Fruit fly (Drosophila melanogaster) whole organism, adult: Measurements from ENCODE around the gene CG15864.

Source experiments
- CG11617 ChIP-seq: fragments of 200-800 bp; sonication (Bioruptor generic); optimal IDR thresholded peaks from 2 replicates; lab custom pipeline; 2017; ENCODE audit warnings: mild to moderate bottlenecking, missing biosample characterization, missing genetic modification reagents, missing genetic modification characterization
- CG12768 ChIP-seq: fragments of 200-800 bp; sonication (Bioruptor generic); optimal IDR thresholded peaks from 2 replicates; lab custom pipeline; 2017; ENCODE audit warnings: missing biosample characterization, missing genetic modification characterization, mild to moderate bottlenecking, moderate library complexity, missing genetic modification reagents
- CG14711 ChIP-seq: fragments of 200-800 bp; sonication (Bioruptor generic); optimal IDR thresholded peaks from 2 replicates; lab custom pipeline; 2018; ENCODE audit warnings: missing biosample characterization, mild to moderate bottlenecking, missing genetic modification characterization, moderate library complexity
- CG1620 ChIP-seq: fragments of 200-800 bp; sonication (Bioruptor generic); optimal IDR thresholded peaks from 2 replicates; lab custom pipeline; 2016; ENCODE audit warnings: missing biosample characterization, missing genetic modification characterization
- CG33017 ChIP-seq: fragments of 200-800 bp; sonication (Bioruptor generic); optimal IDR thresholded peaks from 2 replicates; lab custom pipeline; 2018; ENCODE audit warnings: missing biosample characterization, mild to moderate bottlenecking, missing genetic modification characterization, moderate library complexity
- CG5204 ChIP-seq: fragments of 200-800 bp; sonication (Bioruptor generic); optimal IDR thresholded peaks from 2 replicates; lab custom pipeline; 2016; ENCODE audit warnings: missing biosample characterization, missing genetic modification characterization
- CG7045 ChIP-seq: fragments of 200-800 bp; sonication (Bioruptor generic); optimal IDR thresholded peaks from 2 replicates; lab custom pipeline; 2017; ENCODE audit warnings: missing biosample characterization, mild to moderate bottlenecking, missing genetic modification characterization
- CG7101 ChIP-seq: fragments of 200-800 bp; sonication (Bioruptor generic); optimal IDR thresholded peaks from 2 replicates; lab custom pipeline; 2018; ENCODE audit warnings: missing biosample characterization, mild to moderate bottlenecking, missing genetic modification characterization, moderate library complexity
- Clk ChIP-seq: fragments of 200-800 bp; sonication (Bioruptor generic); optimal IDR thresholded peaks from 2 replicates; lab custom pipeline; 2017; ENCODE audit warnings: missing biosample characterization, missing genetic modification characterization
- Crg-1 ChIP-seq: fragments of 200-800 bp; sonication (Bioruptor generic); optimal IDR thresholded peaks from 2 replicates; lab custom pipeline; 2016; ENCODE audit warnings: missing biosample characterization, missing genetic modification characterization
- Hr96 ChIP-seq: fragments of 200-800 bp; sonication (Bioruptor generic); optimal IDR thresholded peaks from 2 replicates; lab custom pipeline; 2016; ENCODE audit warnings: missing biosample characterization, missing genetic modification characterization
- Mnt ChIP-seq: fragments of 200-800 bp; sonication (Bioruptor generic); optimal IDR thresholded peaks from 2 replicates; lab custom pipeline; 2016; ENCODE audit warnings: missing biosample characterization, mild to moderate bottlenecking, missing genetic modification characterization
- bab1 ChIP-seq: fragments of 200-800 bp; sonication (Bioruptor generic); optimal IDR thresholded peaks from 3 replicates; lab custom pipeline; 2019; ENCODE audit warnings: missing biosample characterization, mild to moderate bottlenecking, missing genetic modification characterization, moderate library complexity
- cic ChIP-seq: fragments of 200-800 bp; sonication (Bioruptor generic); optimal IDR thresholded peaks from 2 replicates; lab custom pipeline; 2017; ENCODE audit warnings: missing biosample characterization, mild to moderate bottlenecking, missing genetic modification characterization, moderate library complexity
- cnc ChIP-seq, 2 experiments: fragments of >200 bp; optimal IDR thresholded peaks; 2 replicates each; lab custom pipeline; 2017
- kay ChIP-seq: fragments of 200-800 bp; sonication (Bioruptor generic); peaks from one replicate; lab custom pipeline; 2016; ENCODE audit warnings: missing biosample characterization, missing genetic modification characterization, borderline replicate concordance
- ovo ChIP-seq: fragments of 200-800 bp; sonication (Bioruptor generic); optimal IDR thresholded peaks from 2 replicates; lab custom pipeline; 2016; ENCODE audit warnings: missing biosample characterization, missing genetic modification characterization
- pad ChIP-seq: fragments of 200-800 bp; sonication (Bioruptor generic); optimal IDR thresholded peaks from 3 replicates; lab custom pipeline; 2017; ENCODE audit warnings: missing biosample characterization, missing genetic modification characterization, mild to moderate bottlenecking, moderate library complexity, missing genetic modification reagents
- tj ChIP-seq: fragments of 200-800 bp; sonication (Bioruptor generic); optimal IDR thresholded peaks from 3 replicates; lab custom pipeline; 2017; ENCODE audit warnings: missing biosample characterization, mild to moderate bottlenecking, missing genetic modification characterization, moderate library complexity
- toe ChIP-seq: fragments of 200-800 bp; sonication (Bioruptor generic); optimal IDR thresholded peaks from 2 replicates; lab custom pipeline; 2016; ENCODE audit warnings: missing biosample characterization, missing genetic modification characterization

The CG15864 gene

DNA sequence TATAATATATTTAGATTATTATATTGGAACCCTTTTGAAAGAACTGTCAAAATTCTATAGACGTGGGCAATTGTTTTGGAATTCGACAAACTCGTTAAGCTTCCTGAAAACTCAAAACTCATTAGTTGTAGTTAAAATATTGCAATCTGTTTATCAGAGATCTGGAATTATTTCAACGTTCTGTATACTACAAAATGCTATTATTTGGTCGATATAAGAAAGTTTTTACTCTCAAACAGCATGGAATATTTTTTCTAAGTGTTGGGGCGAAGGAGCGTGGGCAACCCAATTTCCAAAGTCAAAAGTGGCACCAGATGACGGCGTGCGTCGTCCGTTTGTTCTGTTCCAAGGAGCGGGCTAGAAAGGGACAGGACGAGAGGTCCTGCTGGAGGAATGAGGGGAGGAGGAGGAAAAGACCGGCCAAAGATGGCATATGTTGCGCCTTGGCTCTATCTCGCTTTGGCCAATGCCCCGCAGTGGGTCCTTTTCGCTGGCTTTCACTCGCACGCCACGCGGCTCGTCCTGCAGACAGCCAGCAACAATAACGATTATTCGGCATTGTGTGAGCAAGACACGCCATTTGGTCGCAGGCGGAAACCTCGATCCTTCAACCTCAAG lies 37.6 kb downstream of the CG15864 start:
- TF ChIP-seq tj (GFP tag; lab: Kevin White, UChicago) (no peak), kay (GFP tag; lab: Kevin White, UChicago) (no peak), bab1 (GFP tag; lab: Kevin White, UChicago) (no peak), cnc (optimal IDR thresholded peaks at IDR 0.05; lab: Kevin White, UChicago) (no peak), Hr96 (GFP tag; lab: Kevin White, UChicago) (no peak), CG7045 (no peak)

DNA sequence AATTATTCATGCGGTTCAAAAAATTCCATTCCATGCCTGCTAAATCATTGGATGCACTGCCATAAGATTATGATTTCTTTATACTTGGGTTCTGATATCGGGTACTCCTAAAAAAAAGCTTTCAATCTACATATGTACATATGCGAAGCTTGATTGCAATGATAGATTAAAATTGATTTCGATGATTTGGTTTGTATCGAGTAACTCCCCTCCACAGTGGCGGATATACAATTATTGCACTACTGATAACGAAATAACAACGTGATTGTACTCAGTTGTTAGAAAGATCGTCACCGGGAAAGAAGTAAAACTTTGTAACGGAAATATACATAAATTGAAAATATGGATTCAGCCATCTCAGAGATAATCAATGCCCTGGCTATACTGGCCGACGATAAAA lies 39.5 kb downstream of the CG15864 start, which contains the start of gene Nazo:
Gene Nazo (plus strand): TSS at position 180 of the 400 bp plus-strand sequence.
- TF ChIP-seq cic (GFP tag; lab: Kevin White, UChicago), result no peak
- no peak for TF ChIP-seq ovo (GFP tag; lab: Kevin White, UChicago)
- TF ChIP-seq Mnt (GFP tag; lab: Kevin White, UChicago), result no peak

DNA sequence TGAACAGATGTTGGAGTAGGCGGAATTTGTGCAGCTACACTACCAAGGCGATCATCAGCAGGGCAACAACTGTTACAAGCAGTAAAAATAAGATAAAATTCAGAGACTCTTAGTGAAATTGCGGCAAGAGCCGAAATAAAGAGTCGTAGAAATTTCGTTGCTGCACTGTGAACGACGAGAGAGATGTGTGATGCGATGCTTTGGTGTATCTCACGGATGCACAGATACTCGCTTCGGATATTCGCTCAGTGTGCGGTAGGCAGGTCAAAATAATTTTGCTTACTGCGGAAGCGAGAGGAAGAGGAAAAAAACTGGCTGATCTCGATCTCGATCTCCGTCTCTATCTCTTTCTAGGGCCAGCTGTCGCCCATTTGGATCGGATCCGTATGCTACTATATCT lies 40.6 kb downstream of the CG15864 start:
- TF ChIP-seq Clk (GFP tag; lab: Kevin White, UChicago) (no peak), Mnt (GFP tag; lab: Kevin White, UChicago) (no peak), cnc (optimal IDR thresholded peaks at IDR 0.05; lab: Kevin White, UChicago) (no peak), kay (GFP tag; lab: Kevin White, UChicago) (no peak), CG7045 (no peak), tj (GFP tag; lab: Kevin White, UChicago) (no peak), CG5204 (no peak), CG12768 (GFP tag; lab: Kevin White, UChicago) (no peak), CG33017 (tag; lab: Kevin White, UChicago) (no peak), cic (GFP tag; lab: Kevin White, UChicago) (no peak), CG14711 (no peak), toe (no peak), CG1620 (GFP tag; lab: Kevin White, UChicago) (no peak)

DNA sequence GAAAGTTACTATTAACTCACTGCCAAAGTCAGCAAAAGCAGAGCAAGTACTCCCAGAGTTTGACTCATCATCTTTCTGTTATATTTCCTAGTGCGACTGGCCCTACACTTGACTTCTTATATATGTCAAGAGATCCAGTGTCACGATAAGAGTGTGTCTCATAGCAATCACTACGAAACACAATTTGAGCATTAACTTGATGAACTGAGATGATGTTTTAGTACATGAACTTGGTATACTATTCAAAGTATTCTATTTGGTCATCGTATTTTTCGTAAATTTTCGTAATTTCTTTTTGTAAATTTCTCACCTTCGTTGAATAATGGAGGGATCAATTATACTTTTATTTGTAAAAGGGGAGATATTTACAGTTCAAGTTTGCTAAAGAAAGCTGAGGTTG lies 42.2 kb downstream of the CG15864 start, which contains the start of gene CG11672:
Gene CG11672 (minus strand): TSS at position 101 of the 400 bp plus-strand sequence.
- no peak for TF ChIP-seq CG33017 (tag; lab: Kevin White, UChicago)
- TF ChIP-seq Clk (GFP tag; lab: Kevin White, UChicago), result no peak
- TF ChIP-seq tj (GFP tag; lab: Kevin White, UChicago), result no peak
- no peak for TF ChIP-seq Crg-1 (GFP tag; lab: Kevin White, UChicago)
- TF ChIP-seq pad (GFP tag; lab: Kevin White, UChicago), result no peak
- TF ChIP-seq kay (GFP tag; lab: Kevin White, UChicago), result no peak

DNA sequence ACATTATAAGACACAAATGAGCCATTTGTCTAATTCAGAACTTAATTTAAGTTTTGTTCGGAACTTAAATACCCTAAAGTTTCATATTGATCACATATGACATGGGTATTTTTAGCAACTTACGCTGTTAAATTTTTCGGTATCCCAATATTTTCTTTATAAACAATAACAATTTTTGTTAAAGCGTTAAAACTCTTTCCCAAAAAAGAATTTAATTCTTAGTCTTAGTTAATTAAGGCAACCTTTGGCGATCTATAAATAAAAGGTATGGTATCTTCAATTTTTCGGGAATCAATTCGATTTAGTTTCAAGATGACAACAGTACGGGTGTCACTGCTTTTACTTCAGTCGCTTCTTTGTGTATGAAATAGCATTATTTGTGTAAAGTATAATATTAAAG lies 42.7 kb downstream of the CG15864 start, which contains the start of gene CG31464:
Gene CG31464 (plus strand): TSS at position 301 of the 400 bp plus-strand sequence.
- no peak for TF ChIP-seq Hr96 (GFP tag; lab: Kevin White, UChicago)
- no peak for TF ChIP-seq CG12768 (GFP tag; lab: Kevin White, UChicago)

DNA sequence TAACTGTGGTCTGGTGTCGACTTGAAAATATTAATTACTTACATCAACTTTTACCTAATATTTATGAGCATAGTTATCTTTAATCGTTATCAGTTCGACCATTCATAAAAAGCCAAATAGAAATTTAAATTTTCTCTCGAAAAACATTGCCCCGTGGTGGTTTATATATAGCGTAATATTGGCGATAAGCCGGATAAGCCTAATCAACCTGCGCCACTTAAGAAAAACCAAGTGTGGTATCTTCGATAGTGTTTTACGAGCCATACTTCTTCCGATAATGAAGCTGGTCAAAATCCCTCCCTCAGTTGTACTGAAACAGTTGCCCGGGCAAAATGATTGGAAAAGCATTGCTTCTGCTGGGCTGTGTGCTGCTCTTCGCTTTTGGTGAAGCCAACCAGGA lies 43.8 kb downstream of the CG15864 start, which contains the start of gene CG31463:
Gene CG31463 (plus strand): TSS at position 302 of the 400 bp plus-strand sequence.
- TF ChIP-seq toe (no peak), CG33017 (tag; lab: Kevin White, UChicago) (no peak), Crg-1 (GFP tag; lab: Kevin White, UChicago) (no peak), pad (GFP tag; lab: Kevin White, UChicago) (no peak), kay (GFP tag; lab: Kevin White, UChicago) (no peak), CG7045 (no peak), CG7101 (no peak), CG11617 (GFP tag; lab: Kevin White, UChicago) (no peak), CG5204 (no peak), cic (GFP tag; lab: Kevin White, UChicago) (no peak), bab1 (GFP tag; lab: Kevin White, UChicago) (no peak), ovo (GFP tag; lab: Kevin White, UChicago) (no peak), tj (GFP tag; lab: Kevin White, UChicago) (no peak), cnc (optimal IDR thresholded peaks at IDR 0.05; lab: Kevin White, UChicago) (no peak), CG1620 (GFP tag; lab: Kevin White, UChicago) (no peak), CG14711 (no peak), CG12768 (GFP tag; lab: Kevin White, UChicago) (no peak)
